Fruit fly (Drosophila melanogaster): ENCODE data around the gene rsh.

rsh gene

dm6 chrX:13116438-13117243 is 128.2 kb downstream of the rsh start (continued):
- no peak for TF ChIP-seq ac (GFP tag; optimal IDR thresholded peaks at IDR 0.05)
- no peak for TF ChIP-seq mam (GFP tag; optimal IDR thresholded peaks at IDR 0.05)
- no peak for TF ChIP-seq dati (GFP tag; IDR thresholded peaks at IDR 0.05)
- no peak for TF ChIP-seq eyg (GFP tag; optimal IDR thresholded peaks at IDR 0.05)
- no peak for TF ChIP-seq CG10321 (GFP tag; IDR thresholded peaks at IDR 0.05)
- TF ChIP-seq CG13624 (GFP tag; optimal IDR thresholded peaks at IDR 0.05) = no peak
- peak; percentile 27 for TF ChIP-seq CG18262 (tag; optimal IDR thresholded peaks at IDR 0.05)
- TF ChIP-seq CG13424 (tag; optimal IDR thresholded peaks at IDR 0.05) = peak; percentile 5
- no peak for TF ChIP-seq ap (GFP tag; IDR thresholded peaks at IDR 0.05)
- no peak for TF ChIP-seq CG4854 (GFP tag; optimal IDR thresholded peaks at IDR 0.05)
- TF ChIP-seq row (GFP tag; IDR thresholded peaks at IDR 0.05) = peak; percentile 22; the same call in 2 of the 3 replicates
- TF ChIP-seq phol (tag; optimal IDR thresholded peaks at IDR 0.05) = peak; percentile 3
- TF ChIP-seq ato (GFP tag; IDR thresholded peaks at IDR 0.05; ENCODE audit: partially characterized antibody) = no peak
- peak; percentile 3 for TF ChIP-seq bab2 (GFP tag; optimal IDR thresholded peaks at IDR 0.05)
- TF ChIP-seq CG14014 (GFP tag; IDR thresholded peaks at IDR 0.05) = no peak

DNA sequence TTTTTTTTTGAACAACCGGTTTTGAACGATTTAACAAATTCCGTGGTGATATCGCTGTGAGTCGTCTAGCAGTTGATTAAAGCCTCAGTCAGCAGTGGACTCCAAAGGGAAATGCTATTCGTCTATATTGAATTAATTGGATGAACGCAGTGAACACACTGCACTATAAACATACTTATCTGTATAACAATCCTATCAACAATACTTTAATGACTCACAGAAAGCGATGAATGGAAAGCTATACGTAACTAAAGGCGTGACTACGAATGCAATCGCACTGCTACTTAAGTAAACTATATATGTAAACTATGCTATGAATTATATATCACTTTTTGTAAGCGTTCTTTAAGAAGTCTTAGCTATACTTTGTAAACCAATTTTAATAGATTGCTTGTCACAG is 137.1 kb downstream of the rsh start:
- peak; percentile 37 for TF ChIP-seq sd (tag; optimal IDR thresholded peaks at IDR 0.05)
- TF ChIP-seq CG3163 (GFP tag; optimal IDR thresholded peaks at IDR 0.05) = no peak
- peak; percentile 30 for TF ChIP-seq sens (GFP tag)
- TF ChIP-seq Stat92E (GFP tag; optimal IDR thresholded peaks at IDR 0.05) = no peak
- TF ChIP-seq vvl (GFP tag; IDR thresholded peaks at IDR 0.05) = 0 out of 2 replicates have a peak, but pooled peaks have one; percentile 12

DNA sequence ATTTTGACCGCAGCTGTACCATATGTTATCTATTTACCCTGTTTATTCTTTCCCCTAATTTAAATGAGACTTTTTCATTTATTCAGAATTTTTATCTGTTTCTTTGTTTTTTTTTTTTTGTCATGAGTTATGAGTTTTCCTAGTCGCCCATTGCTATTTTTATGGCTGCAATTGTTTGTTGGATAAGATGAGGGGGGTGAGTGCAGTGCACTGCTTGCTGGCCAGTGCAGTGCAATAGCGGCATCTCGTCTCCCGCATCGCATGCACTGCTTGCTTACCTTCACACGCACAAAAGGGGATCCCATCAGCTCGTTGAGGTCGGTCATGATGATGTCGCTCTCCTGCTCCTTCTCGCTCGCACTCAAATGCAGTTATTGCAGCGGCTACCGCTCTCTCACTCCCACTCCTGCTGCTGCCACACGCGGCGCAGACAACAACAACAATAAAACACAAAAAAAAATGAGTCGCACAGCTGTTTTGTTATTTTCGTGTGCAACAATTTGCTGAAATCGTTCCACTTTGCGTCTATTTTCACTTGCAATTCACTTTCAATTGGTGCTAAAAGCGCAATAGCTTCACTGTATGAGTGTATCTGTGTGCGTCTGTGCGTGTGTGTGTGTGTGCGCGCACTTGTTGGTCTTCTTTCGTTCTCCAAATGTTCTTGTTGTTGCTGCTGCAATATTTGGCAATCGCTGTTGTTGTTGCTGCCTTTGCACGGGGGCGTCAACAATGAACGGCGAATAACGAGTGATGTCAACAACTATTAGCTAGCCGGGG is 139.7 kb downstream of the rsh start:
- TF ChIP-seq CG10565 (GFP tag; optimal IDR thresholded peaks at IDR 0.05) (no peak), pzg (GFP tag; optimal IDR thresholded peaks at IDR 0.05) (no peak), NFAT (GFP tag; IDR thresholded peaks at IDR 0.05) (no peak), twi (tag; optimal IDR thresholded peaks at IDR 0.05) (peak; percentile 27), peb (GFP tag; IDR thresholded peaks at IDR 0.05) (no peak), Med (GFP tag) (peak; percentile 76), Chrac-16 (GFP tag; optimal IDR thresholded peaks at IDR 0.05) (no peak), Optix (GFP tag; IDR thresholded peaks at IDR 0.05) (0 out of 3 replicates have a peak, but pooled peaks have one; percentile 37), lilli (GFP tag; optimal IDR thresholded peaks at IDR 0.05) (no peak), CG4707 (GFP tag; optimal IDR thresholded peaks at IDR 0.05) (peak; percentile 6), Mes4 (GFP tag; optimal IDR thresholded peaks at IDR 0.05) (no peak), Sin3A (optimal IDR thresholded peaks at IDR 0.05) (no peak), MBD-R2 (GFP tag; IDR thresholded peaks at IDR 0.05) (no peak), CG18599 (GFP tag; optimal IDR thresholded peaks at IDR 0.05) (no peak), Aef1 (GFP tag; IDR thresholded peaks at IDR 0.05) (no peak), Hsf (GFP tag; optimal IDR thresholded peaks at IDR 0.05) (peak; percentile 34), tup (GFP tag; optimal IDR thresholded peaks at IDR 0.05) (no peak), CHES-1-like (GFP tag; optimal IDR thresholded peaks at IDR 0.05) (peak; percentile 2), mirr (GFP tag; optimal IDR thresholded peaks at IDR 0.05) (no peak), CG8089 (GFP tag; optimal IDR thresholded peaks at IDR 0.05) (peak; percentile 24), HLH54F (GFP tag; optimal IDR thresholded peaks at IDR 0.05) (no peak), CG2889 (GFP tag; IDR thresholded peaks at IDR 0.05) (no peak), yki (optimal IDR thresholded peaks at IDR 0.05) (no peak), CG10209 (GFP tag; optimal IDR thresholded peaks at IDR 0.05) (no peak), CG1602 (GFP tag; optimal IDR thresholded peaks at IDR 0.05) (peak; percentile 27), gsb-n (tag; optimal IDR thresholded peaks at IDR 0.05) (peak; percentile 1), CG17829 (tag; optimal IDR thresholded peaks at IDR 0.05) (peak; percentile 34), CG34376 (GFP tag; optimal IDR thresholded peaks at IDR 0.05) (no peak)
